Worm (Caenorhabditis elegans) whole organism, late embryonic: ENCODE measurements around the gene F31B12.3.

Experiments used
- C08G9.2 ChIP-seq: sonication (generic microtip); optimal IDR thresholded peaks from 2 replicates; lab custom pipeline; 2016; ENCODE audit warnings: mild to moderate bottlenecking, missing genetic modification characterization, moderate library complexity, missing compliant biosample characterization
- F13H6.1 ChIP-seq: sonication (generic microtip); optimal IDR thresholded peaks from 2 replicates; lab custom pipeline; 2016; ENCODE audit warnings: missing genetic modification characterization, missing compliant biosample characterization
- K02D7.2 ChIP-seq: sonication (generic microtip); optimal IDR thresholded peaks from 2 replicates; lab custom pipeline; 2017; ENCODE audit warnings: mild to moderate bottlenecking, missing genetic modification characterization, missing compliant biosample characterization
- K09A11.1 ChIP-seq: sonication (generic microtip); optimal IDR thresholded peaks from 2 replicates; lab custom pipeline; 2017; ENCODE audit warnings: antibody characterized with exemption, mild to moderate bottlenecking, missing genetic modification characterization, missing compliant biosample characterization; ENCODE audit not compliant: insufficient read depth
- ceh-2 ChIP-seq: sonication (generic microtip); optimal IDR thresholded peaks from 2 replicates; lab custom pipeline; 2016; ENCODE audit warnings: missing genotype, missing genetic modification characterization, missing compliant biosample characterization
- ceh-31 ChIP-seq: sonication (generic microtip); optimal IDR thresholded peaks from 2 replicates; lab custom pipeline; 2016; ENCODE audit warnings: missing genetic modification characterization, missing compliant biosample characterization
- ceh-48 ChIP-seq: sonication (generic microtip); optimal IDR thresholded peaks from 2 replicates; lab custom pipeline; 2016; ENCODE audit warnings: missing genetic modification characterization, inconsistent platforms, missing compliant biosample characterization
- ceh-6 ChIP-seq: fragments of 200-800 bp; sonication (Bioruptor generic); optimal IDR thresholded peaks from 2 replicates; lab custom pipeline; 2018; ENCODE audit warnings: mild to moderate bottlenecking, missing genetic modification characterization, missing compliant biosample characterization
- ceh-9 ChIP-seq: sonication (generic microtip); optimal IDR thresholded peaks from 2 replicates; lab custom pipeline; 2016; ENCODE audit warnings: mild to moderate bottlenecking, missing genetic modification characterization, inconsistent platforms, missing compliant biosample characterization
- che-1 ChIP-seq: sonication (generic microtip); optimal IDR thresholded peaks from 2 replicates; lab custom pipeline; 2016; ENCODE audit warnings: mild to moderate bottlenecking, missing genetic modification characterization, missing compliant biosample characterization
- dmd-4 ChIP-seq: sonication (generic microtip); optimal IDR thresholded peaks from 2 replicates; lab custom pipeline; 2016; ENCODE audit warnings: borderline replicate concordance, missing genetic modification characterization, missing compliant biosample characterization
- dve-1 ChIP-seq: sonication (generic microtip); optimal IDR thresholded peaks from 2 replicates; lab custom pipeline; 2017; ENCODE audit warnings: antibody characterized with exemption, mild to moderate bottlenecking, missing genetic modification characterization, missing compliant biosample characterization
- elt-2 ChIP-seq: sonication (generic microtip); optimal IDR thresholded peaks from 2 replicates; lab custom pipeline; 2016; ENCODE audit warnings: missing genetic modification reagents, missing genetic modification characterization, missing compliant biosample characterization
- ets-4 ChIP-seq: sonication (generic microtip); optimal IDR thresholded peaks from 2 replicates; lab custom pipeline; 2016; ENCODE audit warnings: missing genetic modification characterization, missing compliant biosample characterization
- fax-1 ChIP-seq: sonication (generic microtip); optimal IDR thresholded peaks from 2 replicates; lab custom pipeline; 2016; ENCODE audit warnings: missing genotype, missing genetic modification characterization, missing compliant biosample characterization
- hlh-13 ChIP-seq: fragments of 200-800 bp; sonication (Bioruptor generic); optimal IDR thresholded peaks from 2 replicates; lab custom pipeline; 2018; ENCODE audit warnings: mild to moderate bottlenecking, missing genetic modification characterization, missing compliant biosample characterization
- hlh-15 ChIP-seq: sonication (generic microtip); optimal IDR thresholded peaks from 2 replicates; lab custom pipeline; 2016; ENCODE audit warnings: missing genetic modification characterization, missing compliant biosample characterization
- hlh-30 ChIP-seq: sonication (generic microtip); optimal IDR thresholded peaks from 2 replicates; lab custom pipeline; 2017; ENCODE audit warnings: antibody characterized with exemption, missing genetic modification characterization, missing compliant biosample characterization; ENCODE audit not compliant: insufficient read depth
- lim-6 ChIP-seq: sonication (generic microtip); optimal IDR thresholded peaks from 2 replicates; lab custom pipeline; 2016; ENCODE audit warnings: missing genetic modification characterization, missing compliant biosample characterization
- lin-11 ChIP-seq: fragments of 200-800 bp; sonication (Bioruptor generic); optimal IDR thresholded peaks from 2 replicates; lab custom pipeline; 2018; ENCODE audit warnings: mild to moderate bottlenecking, missing genetic modification characterization, missing compliant biosample characterization
- madf-2 ChIP-seq: sonication (generic microtip); optimal IDR thresholded peaks from 2 replicates; lab custom pipeline; 2017; ENCODE audit warnings: missing genetic modification characterization, missing compliant biosample characterization
- nfya-1 ChIP-seq: sonication (generic microtip); optimal IDR thresholded peaks from 2 replicates; lab custom pipeline; 2017; ENCODE audit warnings: missing genetic modification characterization, mild to moderate bottlenecking, missing compliant biosample characterization, antibody characterized with exemption, moderate library complexity
- nhr-11 ChIP-seq: fragments of 150-350 bp; optimal IDR thresholded peaks from 2 replicates; lab custom pipeline; 2014; ENCODE audit warnings: missing biosample characterization, missing genetic modification characterization
- npax-4 ChIP-seq: sonication (generic microtip); optimal IDR thresholded peaks from 2 replicates; lab custom pipeline; 2016; ENCODE audit warnings: missing genetic modification characterization, missing compliant biosample characterization
- odd-2 ChIP-seq: sonication (generic microtip); optimal IDR thresholded peaks from 2 replicates; lab custom pipeline; 2017; ENCODE audit warnings: antibody characterized with exemption, mild to moderate bottlenecking, missing genetic modification characterization, missing compliant biosample characterization
- pag-3 ChIP-seq: sonication (generic microtip); optimal IDR thresholded peaks from 2 replicates; lab custom pipeline; 2016; ENCODE audit warnings: missing compliant biosample characterization, missing genetic modification characterization, borderline replicate concordance
- pax-1 ChIP-seq: fragments of 150-350 bp; optimal IDR thresholded peaks from 2 replicates; lab custom pipeline; 2014; ENCODE audit warnings: missing biosample characterization, missing genetic modification characterization
- pha-4 ChIP-seq: fragments of 150-350 bp; optimal IDR thresholded peaks from 2 replicates; lab custom pipeline; 2018; ENCODE audit warnings: missing biosample characterization, missing genetic modification reagents, missing genetic modification characterization
- pros-1 ChIP-seq: fragments of 150-350 bp; optimal IDR thresholded peaks from 2 replicates; lab custom pipeline; 2014; ENCODE audit warnings: missing biosample characterization, missing genetic modification reagents, missing genetic modification characterization
- rnt-1 ChIP-seq: sonication (generic microtip); optimal IDR thresholded peaks from 2 replicates; lab custom pipeline; 2016; ENCODE audit warnings: missing genetic modification characterization, missing compliant biosample characterization
- syd-9 ChIP-seq: sonication (generic microtip); optimal IDR thresholded peaks from 2 replicates; lab custom pipeline; 2016; ENCODE audit warnings: mild to moderate bottlenecking, missing genetic modification characterization, moderate library complexity, missing compliant biosample characterization
- tbx-2 ChIP-seq: sonication (generic microtip); optimal IDR thresholded peaks from 2 replicates; lab custom pipeline; 2016; ENCODE audit warnings: missing genetic modification characterization, missing compliant biosample characterization
- tbx-7 ChIP-seq: sonication (generic microtip); optimal IDR thresholded peaks from 2 replicates; lab custom pipeline; 2016; ENCODE audit warnings: missing genotype, missing genetic modification characterization, missing compliant biosample characterization
- ttx-3 ChIP-seq: sonication (generic microtip); optimal IDR thresholded peaks from 2 replicates; lab custom pipeline; 2016; ENCODE audit warnings: missing genetic modification reagents, missing genetic modification characterization, missing compliant biosample characterization
- unc-3 ChIP-seq, 2 experiments: fragments of 200-800 bp in 1 of 2; sonication (Bioruptor generic) in 1 of 2; sonication (generic microtip) in 1 of 2; conservative IDR thresholded peaks in 1 of 2; optimal IDR thresholded peaks in 1 of 2; 2 replicates each; pipeline versions ENCODE4 v1.3.6 to Lab custom; 2016 to 2022; ENCODE audit warnings: missing compliant biosample characterization in 2 of 2, missing genetic modification characterization in 2 of 2, missing genetic modification reagents in 1 of 2
- unc-86 ChIP-seq: sonication (generic microtip); optimal IDR thresholded peaks from 2 replicates; lab custom pipeline; 2016; ENCODE audit warnings: missing genetic modification characterization, missing compliant biosample characterization
- zip-5 ChIP-seq: sonication (generic microtip); optimal IDR thresholded peaks from 2 replicates; lab custom pipeline; 2016; ENCODE audit warnings: missing genetic modification characterization, missing compliant biosample characterization
- ztf-16 ChIP-seq: sonication (generic microtip); optimal IDR thresholded peaks from 2 replicates; lab custom pipeline; 2017; ENCODE audit warnings: missing genetic modification characterization, missing compliant biosample characterization

F31B12.3 gene

ce11 chrX:10820511-10820910 lies at the start of gene F31B12.3:
F31B12.3 (minus strand) TSS chrX:10820611.
- TF ChIP-seq unc-3 (GFP tag; conservative IDR thresholded peaks at IDR 0.05; lab: Robert Waterston, UW) (no peak), unc-3 (tag; optimal IDR thresholded peaks at IDR 0.05; lab: Kevin White, UChicago) (no peak), K09A11.1 (no peak), hlh-13 (GFP tag; lab: Kevin White, UChicago) (no peak), elt-2 (tag; lab: Kevin White, UChicago) (no peak), C08G9.2 (tag; lab: Kevin White, UChicago) (no peak), ets-4 (tag; lab: Kevin White, UChicago) (no peak), odd-2 (tag; lab: Kevin White, UChicago) (no peak), nhr-11 (no peak)

- TF ChIP-seq npax-4 (tag; lab: Kevin White, UChicago) (no peak), pha-4 (tag; lab: Kevin White, UChicago) (no peak), lin-11 (no peak), F13H6.1 (tag; lab: Kevin White, UChicago) (no peak), hlh-15 (no peak), ceh-48 (no peak), pax-1 (tag; lab: Kevin White, UChicago) (no peak), pros-1 (no peak), dve-1 (tag; lab: Kevin White, UChicago) (no peak), odd-2 (tag; lab: Kevin White, UChicago) (no peak), tbx-2 (tag; lab: Kevin White, UChicago) (no peak), zip-5 (tag; lab: Kevin White, UChicago) (no peak), ceh-6 (no peak)
These were observed 49.7 kb upstream of the F31B12.3 start, which contains the start of gene pgp-7 for ce11 chrX:10870137-10870536. pgp-7 (minus strand) TSS chrX:10870237.

ce11 chrX:10864322-10864721 lies 43.9 kb upstream of the F31B12.3 start, which contains the start of gene pgp-8:
pgp-8 (minus strand) TSS chrX:10864422.
- TF ChIP-seq dmd-4 (tag; lab: Kevin White, UChicago) (no peak), C08G9.2 (tag; lab: Kevin White, UChicago) (no peak), hlh-13 (GFP tag; lab: Kevin White, UChicago) (no peak), unc-86 (tag; lab: Kevin White, UChicago) (no peak), nfya-1 (no peak)

- TF ChIP-seq che-1 (tag; lab: Kevin White, UChicago) (no peak), ceh-6 (no peak), hlh-30 (no peak), nhr-11 (no peak), hlh-13 (GFP tag; lab: Kevin White, UChicago) (no peak), madf-2 (tag; lab: Kevin White, UChicago) (no peak), F13H6.1 (tag; lab: Kevin White, UChicago) (no peak), ceh-48 (no peak), zip-5 (tag; lab: Kevin White, UChicago) (no peak), lim-6 (tag; lab: Kevin White, UChicago) (no peak), tbx-7 (tag; lab: Kevin White, UChicago) (no peak), ztf-16 (no peak), syd-9 (tag; lab: Kevin White, UChicago) (no peak), pag-3 (no peak), rnt-1 (tag; lab: Kevin White, UChicago) (no peak), fax-1 (tag; lab: Kevin White, UChicago) (no peak), pros-1 (no peak)
These were observed 42.2 kb upstream of the F31B12.3 start for ce11 chrX:10862582-10862981.

- no peak for TF ChIP-seq K02D7.2 (tag; lab: Kevin White, UChicago)
- TF ChIP-seq ceh-2 (tag; lab: Kevin White, UChicago), result no peak
- TF ChIP-seq che-1 (tag; lab: Kevin White, UChicago), result no peak
- TF ChIP-seq ttx-3 (tag; lab: Kevin White, UChicago), result no peak
- TF ChIP-seq ets-4 (tag; lab: Kevin White, UChicago), result no peak
- no peak for TF ChIP-seq ceh-31
- TF ChIP-seq ceh-9 (tag; lab: Kevin White, UChicago), result no peak
These were observed 41.3 kb upstream of the F31B12.3 start for ce11 chrX:10861673-10862072.
